Fruit fly (Drosophila melanogaster) whole organism, embryonic: ENCODE results near the gene Slimp.
A peak's percentile ranks its signal among the peaks of the same experiment; 100 is the strongest.

ENCODE experiments used
- Aef1 ChIP-seq: fragments of 200-800 bp; sonication (Bioruptor generic); IDR thresholded peaks from 3 replicates; pipeline ENCODE4 v1.3.6; 2022; ENCODE audit warnings: missing biosample characterization, missing genetic modification characterization
- Atf3 ChIP-seq: fragments of 200-800 bp; sonication (Bioruptor generic); optimal IDR thresholded peaks from 3 replicates; lab custom pipeline; 2016; ENCODE audit warnings: missing biosample characterization, missing genetic modification characterization
- Blimp-1 ChIP-seq: fragments of 200-800 bp; sonication (Bioruptor generic); optimal IDR thresholded peaks from 3 replicates; lab custom pipeline; 2018; ENCODE audit warnings: missing biosample characterization, missing genetic modification characterization, mild to moderate bottlenecking, moderate library complexity, missing genetic modification reagents
- CG10979 ChIP-seq: fragments of 200-800 bp; sonication (Bioruptor generic); optimal IDR thresholded peaks from 2 replicates; lab custom pipeline; 2018; ENCODE audit warnings: missing biosample characterization, mild to moderate bottlenecking, missing genetic modification characterization, moderate library complexity
- CG12299 ChIP-seq: fragments of 200-800 bp; sonication (Bioruptor generic); optimal IDR thresholded peaks from 2 replicates; lab custom pipeline; 2018; ENCODE audit warnings: missing biosample characterization, mild to moderate bottlenecking, missing genetic modification characterization
- CG12744 ChIP-seq: fragments of 200-800 bp; sonication (Bioruptor generic); optimal IDR thresholded peaks from 2 replicates; lab custom pipeline; 2016; ENCODE audit warnings: missing biosample characterization, missing genetic modification characterization
- CG15601 ChIP-seq: fragments of 200-800 bp; sonication (Bioruptor generic); optimal IDR thresholded peaks from 3 replicates; lab custom pipeline; 2019; ENCODE audit warnings: missing biosample characterization, mild to moderate bottlenecking, missing genetic modification characterization, moderate library complexity
- CG17186 ChIP-seq: fragments of 200-800 bp; sonication (Bioruptor generic); optimal IDR thresholded peaks from 3 replicates; lab custom pipeline; 2017; ENCODE audit warnings: missing biosample characterization, missing genetic modification reagents, missing genetic modification characterization
- CG18011 ChIP-seq: fragments of 200-800 bp; sonication (Bioruptor generic); optimal IDR thresholded peaks from 2 replicates; lab custom pipeline; 2017; ENCODE audit warnings: missing biosample characterization, missing genetic modification characterization, mild to moderate bottlenecking, moderate library complexity, missing genotype
- CG18262 ChIP-seq: fragments of 200-800 bp; optimal IDR thresholded peaks from 3 replicates; lab custom pipeline; 2019; ENCODE audit warnings: missing biosample characterization, mild to moderate bottlenecking, missing genetic modification characterization, moderate library complexity
- CG18619 ChIP-seq: fragments of 200-800 bp; sonication (Bioruptor generic); optimal IDR thresholded peaks from 3 replicates; lab custom pipeline; 2017; ENCODE audit warnings: missing biosample characterization, mild to moderate bottlenecking, missing genetic modification characterization
- CG30020 ChIP-seq: fragments of 200-800 bp; optimal IDR thresholded peaks from 2 replicates; lab custom pipeline; 2019; ENCODE audit warnings: missing biosample characterization, mild to moderate bottlenecking, missing genetic modification characterization, moderate library complexity
- CG3065 ChIP-seq: fragments of 200-800 bp; sonication (Bioruptor generic); optimal IDR thresholded peaks from 2 replicates; lab custom pipeline; 2016; ENCODE audit warnings: missing biosample characterization, missing genetic modification characterization
- CG4404 ChIP-seq: fragments of 200-800 bp; sonication (Bioruptor generic); IDR thresholded peaks from 2 replicates; pipeline ENCODE4 v1.3.6; 2022; ENCODE audit warnings: missing biosample characterization, missing genetic modification characterization
- CG4424 ChIP-seq: fragments of 200-800 bp; sonication (Bioruptor generic); optimal IDR thresholded peaks from 3 replicates; lab custom pipeline; 2016; ENCODE audit warnings: missing biosample characterization, missing genetic modification characterization
- CG5245 ChIP-seq: fragments of 200-800 bp; sonication (Bioruptor generic); optimal IDR thresholded peaks from 3 replicates; lab custom pipeline; 2016; ENCODE audit warnings: missing biosample characterization, missing genetic modification characterization
- CG6175 ChIP-seq: fragments of 200-800 bp; sonication (Bioruptor generic); IDR thresholded peaks from 3 replicates; pipeline ENCODE4 v1.3.6; 2022; ENCODE audit warnings: missing biosample characterization, missing genetic modification characterization
- CG6765 ChIP-seq: fragments of 200-800 bp; sonication (Bioruptor generic); optimal IDR thresholded peaks from 3 replicates; lab custom pipeline; 2017; ENCODE audit warnings: missing biosample characterization, mild to moderate bottlenecking, missing genetic modification characterization
- CG9797 ChIP-seq: fragments of 200-800 bp; sonication (Bioruptor generic); optimal IDR thresholded peaks from 3 replicates; lab custom pipeline; 2018; ENCODE audit warnings: missing biosample characterization, mild to moderate bottlenecking, missing genetic modification characterization
- Fer1 ChIP-seq: fragments of 200-800 bp; sonication (Bioruptor generic); optimal IDR thresholded peaks from 2 replicates; lab custom pipeline; 2017; ENCODE audit warnings: missing biosample characterization, mild to moderate bottlenecking, missing genetic modification characterization
- Fer2 ChIP-seq: fragments of 200-800 bp; sonication (Bioruptor generic); optimal IDR thresholded peaks from 2 replicates; lab custom pipeline; 2018; ENCODE audit warnings: missing biosample characterization, mild to moderate bottlenecking, missing genetic modification characterization, moderate library complexity
- Gsc ChIP-seq: fragments of 200-800 bp; sonication (Bioruptor generic); IDR thresholded peaks from 2 replicates; pipeline ENCODE4 v1.3.6; 2022; ENCODE audit warnings: missing biosample characterization, missing genetic modification characterization
- Gug ChIP-seq: fragments of 200-800 bp; sonication (Bioruptor generic); IDR thresholded peaks from 4 replicates; pipeline ENCODE4 v1.3.6; 2022; ENCODE audit warnings: missing biosample characterization, missing genetic modification characterization
- HHEX ChIP-seq: fragments of 200-800 bp; sonication (Bioruptor generic); optimal IDR thresholded peaks from 3 replicates; lab custom pipeline; 2017; ENCODE audit warnings: missing biosample characterization, mild to moderate bottlenecking, missing genetic modification characterization, missing genetic modification reagents
- Lhr ChIP-seq: fragments of 200-800 bp; sonication (Bioruptor generic); optimal IDR thresholded peaks from 3 replicates; lab custom pipeline; 2017; ENCODE audit warnings: mild to moderate bottlenecking, missing biosample characterization, missing genetic modification reagents, missing genetic modification characterization
- Poxn ChIP-seq: fragments of 200-800 bp; sonication (Bioruptor generic); IDR thresholded peaks from 2 replicates; pipeline ENCODE4 v1.3.6; 2022; ENCODE audit warnings: missing biosample characterization, missing genetic modification characterization
- Tbp ChIP-seq: fragments of >200 bp; optimal IDR thresholded peaks from 2 replicates; lab custom pipeline; 2018; ENCODE audit warnings: missing biosample characterization, missing genetic modification characterization
- YL-1 ChIP-seq: fragments of 200-800 bp; sonication (Bioruptor generic); optimal IDR thresholded peaks from 3 replicates; lab custom pipeline; 2017; ENCODE audit warnings: missing biosample characterization, mild to moderate bottlenecking, missing genetic modification characterization
- abd-A ChIP-seq: fragments of 200-800 bp; sonication (Bioruptor generic); optimal IDR thresholded peaks from 3 replicates; lab custom pipeline; 2019; ENCODE audit warnings: missing biosample characterization, mild to moderate bottlenecking, missing genetic modification characterization, moderate library complexity
- al ChIP-seq: fragments of 200-800 bp; sonication (Bioruptor generic); IDR thresholded peaks from 2 replicates; pipeline ENCODE4 v1.3.6; 2022; ENCODE audit warnings: missing biosample characterization, missing genetic modification characterization
- amos ChIP-seq: fragments of 200-800 bp; sonication (Bioruptor generic); IDR thresholded peaks from 2 replicates; pipeline ENCODE4 v1.3.6; 2022; ENCODE audit warnings: missing biosample characterization, missing genetic modification characterization; ENCODE audit not compliant: partially characterized antibody
- chinmo ChIP-seq: fragments of 200-800 bp; sonication (Bioruptor generic); IDR thresholded peaks from 4 replicates; pipeline ENCODE4 v1.3.6; 2022; ENCODE audit warnings: missing biosample characterization, missing genetic modification characterization; ENCODE audit not compliant: partially characterized antibody
- corto ChIP-seq: fragments of 200-800 bp; sonication (Bioruptor generic); optimal IDR thresholded peaks from 2 replicates; lab custom pipeline; 2016; ENCODE audit warnings: missing biosample characterization, mild to moderate bottlenecking, missing genetic modification characterization, moderate library complexity
- dpn ChIP-seq, 2 experiments: fragments of 200-800 bp; sonication (Bioruptor generic); optimal IDR thresholded peaks; 3 replicates each; lab custom pipeline; 2016; ENCODE audit warnings: missing biosample characterization in 2 of 2, missing genetic modification characterization in 2 of 2
- ems ChIP-seq: fragments of 200-800 bp; sonication (Bioruptor generic); optimal IDR thresholded peaks from 3 replicates; lab custom pipeline; 2016; ENCODE audit warnings: missing biosample characterization, missing genetic modification characterization
- ewg ChIP-seq: fragments of 200-800 bp; sonication (Bioruptor generic); optimal IDR thresholded peaks from 3 replicates; lab custom pipeline; 2017; ENCODE audit warnings: mild to moderate bottlenecking, missing biosample characterization, missing genetic modification reagents, missing genetic modification characterization
- gce ChIP-seq: fragments of 200-800 bp; sonication (Bioruptor generic); IDR thresholded peaks from 3 replicates; pipeline ENCODE4 v1.3.6; 2022; ENCODE audit warnings: missing biosample characterization, missing genetic modification characterization
- grau ChIP-seq: fragments of 200-800 bp; optimal IDR thresholded peaks from 3 replicates; lab custom pipeline; 2019; ENCODE audit warnings: missing biosample characterization, mild to moderate bottlenecking, missing genetic modification characterization, moderate library complexity
- lilli ChIP-seq: fragments of 200-800 bp; sonication (Bioruptor generic); optimal IDR thresholded peaks from 3 replicates; lab custom pipeline; 2016; ENCODE audit warnings: missing biosample characterization, missing genetic modification characterization
- mld ChIP-seq: fragments of 200-800 bp; sonication (Bioruptor generic); IDR thresholded peaks from 3 replicates; pipeline ENCODE4 v1.3.6; 2022; ENCODE audit warnings: missing biosample characterization, missing genetic modification characterization; ENCODE audit not compliant: partially characterized antibody
- peb ChIP-seq: fragments of 200-800 bp; sonication (Bioruptor generic); IDR thresholded peaks from 2 replicates; pipeline ENCODE4 v1.3.6; 2022; ENCODE audit warnings: missing biosample characterization, missing genetic modification characterization
- row ChIP-seq: fragments of 200-800 bp; sonication (Bioruptor generic); IDR thresholded peaks from 3 replicates; pipeline ENCODE4 v1.3.6; 2022; ENCODE audit warnings: missing biosample characterization, missing genetic modification characterization
- shn ChIP-seq: fragments of 200-800 bp; sonication (Bioruptor generic); optimal IDR thresholded peaks from 3 replicates; lab custom pipeline; 2016; ENCODE audit warnings: missing biosample characterization, missing genetic modification characterization
- toy ChIP-seq: fragments of 200-800 bp; sonication (Bioruptor generic); IDR thresholded peaks from 2 replicates; pipeline ENCODE4 v1.3.6; 2022; ENCODE audit warnings: missing biosample characterization, missing genetic modification characterization
- twi ChIP-seq: fragments of 200-800 bp; optimal IDR thresholded peaks from 2 replicates; lab custom pipeline; 2019; ENCODE audit warnings: missing biosample characterization, mild to moderate bottlenecking, missing genetic modification characterization, moderate library complexity
- wor ChIP-seq: fragments of 200-800 bp; sonication (Bioruptor generic); IDR thresholded peaks from 2 replicates; pipeline ENCODE4 v1.3.6; 2022; ENCODE audit warnings: missing biosample characterization, missing genetic modification characterization

Slimp gene

dm6 chr3R:24100717-24101116 is 48.0 kb downstream of the Slimp start (continued):
- TF ChIP-seq CG3065 (no peak), grau (tag; lab: Kevin White, UChicago) (peak; percentile 34), CG4404 (GFP tag; lab: Robert Waterston, UW) (no peak), al (GFP tag; lab: Robert Waterston, UW) (peak; percentile 15; the same call in 1 of the 2 replicates), Blimp-1 (GFP tag; lab: Kevin White, UChicago) (peak; percentile 2), amos (GFP tag; lab: Robert Waterston, UW) (no peak; the same call in 1 of the 2 replicates), HHEX (GFP tag; lab: Kevin White, UChicago) (no peak), Tbp (GFP tag; lab: Kevin White, UChicago) (no peak), ems (no peak), Fer1 (GFP tag; lab: Kevin White, UChicago) (no peak), wor (GFP tag; lab: Robert Waterston, UW) (no peak), lilli (GFP tag; lab: Kevin White, UChicago) (peak; percentile 49), CG4424 (no peak), Gug (GFP tag; lab: Robert Waterston, UW) (peak; percentile 28; the same call in 1 of the 4 replicates)

dm6 chr3R:24099039-24100026 is 49.4 kb downstream of the Slimp start:
- TF ChIP-seq mld (GFP tag; lab: Robert Waterston, UW) = no peak
- peak; percentile 32 for TF ChIP-seq corto (GFP tag; lab: Kevin White, UChicago)
- TF ChIP-seq CG18262 (tag; lab: Kevin White, UChicago) = peak; percentile 47
- TF ChIP-seq CG15601 (tag; lab: Kevin White, UChicago) = peak; percentile 58
- TF ChIP-seq gce = peak; percentile 63; the same call in 2 of the 3 replicates
- peak; percentile 58 for TF ChIP-seq Atf3 (GFP tag; lab: Kevin White, UChicago)
- 0 out of 4 replicates have a peak, but pooled peaks have one; percentile 58 for TF ChIP-seq chinmo (GFP tag; lab: Robert Waterston, UW)
- no peak for TF ChIP-seq CG9797 (GFP tag; lab: Kevin White, UChicago)
- TF ChIP-seq CG18011 (GFP tag; lab: Kevin White, UChicago) = peak; percentile 64
- peak; percentile 85 for TF ChIP-seq Aef1
- no peak for TF ChIP-seq YL-1 (GFP tag; lab: Kevin White, UChicago)
- peak; percentile 48 for TF ChIP-seq twi (tag; lab: Kevin White, UChicago)
- TF ChIP-seq shn (GFP tag; lab: Kevin White, UChicago) = peak; percentile 76
- TF ChIP-seq CG12744 (GFP tag; lab: Kevin White, UChicago) = peak; percentile 39
- TF ChIP-seq CG17186 = no peak
- peak; percentile 72 for TF ChIP-seq CG18619 (GFP tag; lab: Kevin White, UChicago)
- peak; percentile 94 for TF ChIP-seq row (GFP tag; lab: Robert Waterston, UW)
- TF ChIP-seq peb (GFP tag; lab: Robert Waterston, UW) = peak; percentile 35; the same call in 1 of the 2 replicates
- peak; percentile 16 for TF ChIP-seq Lhr (GFP tag; lab: Kevin White, UChicago)
- TF ChIP-seq al (GFP tag; lab: Robert Waterston, UW) = peak; percentile 80
- peak; percentile 58; the same call in 1 of the 3 replicates for TF ChIP-seq CG6175 (GFP tag; lab: Robert Waterston, UW)
- TF ChIP-seq CG12299 (tag; lab: Kevin White, UChicago) = peak; percentile 47
- TF ChIP-seq Gsc (GFP tag; lab: Robert Waterston, UW) = peak; percentile 43; the same call in 1 of the 2 replicates
- TF ChIP-seq dpn (GFP tag; optimal IDR thresholded peaks at IDR 0.05; lab: Kevin White, UChicago) = peak; percentile 82 to 83
- no peak for TF ChIP-seq abd-A (tag; lab: Kevin White, UChicago)
- no peak for TF ChIP-seq CG30020 (tag; lab: Kevin White, UChicago)
- TF ChIP-seq ewg = peak; percentile 61
- peak; percentile 76 for TF ChIP-seq CG10979
- TF ChIP-seq Poxn (GFP tag; lab: Robert Waterston, UW) = peak; percentile 44; the same call in 1 of the 2 replicates
- no peak for TF ChIP-seq Fer2 (tag; lab: Kevin White, UChicago)
- no peak for TF ChIP-seq toy (GFP tag; lab: Robert Waterston, UW)
- peak; percentile 66 for TF ChIP-seq CG5245 (GFP tag; lab: Kevin White, UChicago)
- TF ChIP-seq CG6765 = peak; percentile 13
